Worm (Caenorhabditis elegans): Measurements from ENCODE around the gene ZC317.2.

Gene ZC317.2

DNA sequence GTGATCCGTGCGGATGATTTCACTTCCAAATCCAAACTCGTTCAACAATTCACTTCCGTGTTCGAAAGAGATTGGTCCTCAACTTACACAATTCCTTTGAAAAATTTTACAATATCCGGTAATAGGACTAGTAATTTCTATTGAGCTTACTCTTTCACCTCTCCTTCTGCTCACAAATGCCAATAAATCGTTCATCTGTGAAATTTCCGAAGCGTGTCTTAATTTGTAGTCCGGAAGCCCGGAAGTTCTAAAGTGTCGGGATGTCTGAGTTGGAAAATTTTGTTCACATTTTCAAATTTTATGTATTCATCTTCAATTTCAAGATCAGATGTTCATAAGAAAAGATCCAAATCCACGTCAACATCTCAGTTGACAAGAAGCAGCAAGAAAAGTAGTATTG is 33.5 kb downstream of the ZC317.2 start, which contains the start of gene T05C3.2:
TSS of gene T05C3.2 (plus strand) at position 301 of the 400 bp plus-strand sequence.
- TF ChIP-seq ceh-82 (tag; optimal IDR thresholded peaks at IDR 0.05) (no peak), jun-1 (tag; optimal IDR thresholded peaks at IDR 0.05) (no peak), egl-5 (tag; optimal IDR thresholded peaks at IDR 0.05) (no peak), sea-2 (GFP tag; optimal IDR thresholded peaks at IDR 0.05) (no peak), ceh-16 (tag; optimal IDR thresholded peaks at IDR 0.05) (no peak), R02D3.7 (tag; optimal IDR thresholded peaks at IDR 0.05) (no peak), ZK546.5 (tag; optimal IDR thresholded peaks at IDR 0.05) (no peak), tbx-2 (tag; optimal IDR thresholded peaks at IDR 0.05) (no peak), egl-27 (tag; optimal IDR thresholded peaks at IDR 0.05) (no peak), lin-39 (tag; optimal IDR thresholded peaks at IDR 0.05) (no peak), nhr-23 (tag; optimal IDR thresholded peaks at IDR 0.05) (no peak), elt-2 (tag; optimal IDR thresholded peaks at IDR 0.05) (no peak), snpc-4 (tag; optimal IDR thresholded peaks at IDR 0.05) (no peak), nhr-25 (tag; optimal IDR thresholded peaks at IDR 0.05) (no peak), nhr-11 (tag; optimal IDR thresholded peaks at IDR 0.05) (no peak), elt-3 (tag; optimal IDR thresholded peaks at IDR 0.05) (no peak), pha-4 (tag; optimal IDR thresholded peaks at IDR 0.05) (no peak), unc-39 (tag; optimal IDR thresholded peaks at IDR 0.05) (no peak), mdl-1 (tag; optimal IDR thresholded peaks at IDR 0.05) (no peak), nhr-77 (tag; optimal IDR thresholded peaks at IDR 0.05) (no peak)

DNA sequence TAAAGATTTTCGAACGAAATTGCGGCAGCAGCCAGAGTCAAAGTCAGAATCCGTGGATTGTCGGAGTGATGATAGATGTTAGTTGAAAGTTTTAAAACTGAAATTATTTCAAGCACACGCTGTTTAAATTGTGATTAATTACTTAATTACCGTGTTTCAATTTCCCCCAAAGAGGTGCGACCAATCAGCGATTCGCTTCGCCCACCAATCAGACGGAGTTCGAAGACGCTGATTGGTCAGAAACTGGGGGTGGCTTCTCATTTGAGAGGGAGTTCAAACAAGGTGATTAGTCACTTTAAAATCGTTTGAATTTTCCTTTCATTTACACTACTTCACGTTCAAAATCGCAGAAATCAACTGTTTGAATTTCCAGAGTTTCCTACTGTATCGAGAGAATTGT is 39.6 kb downstream of the ZC317.2 start:
- TF ChIP-seq ztf-4 (tag; optimal IDR thresholded peaks at IDR 0.05) (no peak), nfya-1 (tag; optimal IDR thresholded peaks at IDR 0.05; ENCODE audit: insufficient read depth) (peak; percentile 50)

DNA sequence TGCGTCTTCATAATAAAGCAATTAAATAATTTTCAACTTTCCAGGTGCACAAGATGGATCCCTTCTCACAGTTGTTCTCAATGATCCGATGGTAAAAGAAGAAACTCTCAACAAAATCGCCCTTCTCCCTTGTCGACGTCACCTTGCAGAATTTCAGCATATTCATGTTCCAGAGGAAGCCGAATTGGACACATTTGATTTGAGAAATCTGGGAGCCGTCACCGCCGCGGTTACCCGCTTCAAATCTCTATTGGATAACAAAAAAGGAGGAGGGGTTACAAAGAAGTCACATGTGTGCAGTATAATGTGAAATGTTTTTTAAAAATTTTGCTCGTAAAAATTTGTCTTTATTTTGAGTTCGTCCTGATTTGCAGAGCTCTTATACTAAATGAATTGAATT is 42.8 kb downstream of the ZC317.2 start:
- TF ChIP-seq R02D3.7 (tag; optimal IDR thresholded peaks at IDR 0.05) (no peak), nhr-28 (tag; optimal IDR thresholded peaks at IDR 0.05) (no peak), egl-5 (tag; optimal IDR thresholded peaks at IDR 0.05) (no peak), unc-62 (GFP tag; optimal IDR thresholded peaks at IDR 0.05) (no peak), ama-1 (optimal IDR thresholded peaks at IDR 0.05) (peak; percentile 66), elt-2 (tag; optimal IDR thresholded peaks at IDR 0.05) (peak; percentile 18)

DNA sequence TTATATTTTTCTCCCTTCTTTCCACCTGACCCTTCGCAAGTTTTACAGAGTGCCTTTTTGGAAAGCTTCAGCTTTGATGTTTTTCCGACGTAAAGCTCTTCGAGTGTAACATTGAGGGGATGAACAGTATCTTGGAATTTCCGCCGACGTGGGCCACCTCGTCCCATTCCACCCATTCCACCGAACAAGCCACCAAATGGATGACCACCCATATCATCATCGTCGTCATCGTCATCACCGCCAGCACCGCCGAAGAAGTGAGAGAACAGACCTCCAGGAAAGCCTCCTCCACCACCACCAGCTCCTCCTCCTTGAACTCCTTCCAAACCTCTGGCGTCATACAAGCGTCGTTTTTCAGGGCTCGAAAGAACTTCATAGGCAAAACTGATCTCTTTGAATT is 44.4 kb downstream of the ZC317.2 start:
- TF ChIP-seq aly-2 (tag; optimal IDR thresholded peaks at IDR 0.05) (no peak), sea-2 (GFP tag; optimal IDR thresholded peaks at IDR 0.05) (no peak), ztf-11 (tag; optimal IDR thresholded peaks at IDR 0.05) (no peak), mdl-1 (tag; optimal IDR thresholded peaks at IDR 0.05) (no peak), R02D3.7 (tag; optimal IDR thresholded peaks at IDR 0.05) (no peak), egl-5 (tag; optimal IDR thresholded peaks at IDR 0.05) (no peak)

DNA sequence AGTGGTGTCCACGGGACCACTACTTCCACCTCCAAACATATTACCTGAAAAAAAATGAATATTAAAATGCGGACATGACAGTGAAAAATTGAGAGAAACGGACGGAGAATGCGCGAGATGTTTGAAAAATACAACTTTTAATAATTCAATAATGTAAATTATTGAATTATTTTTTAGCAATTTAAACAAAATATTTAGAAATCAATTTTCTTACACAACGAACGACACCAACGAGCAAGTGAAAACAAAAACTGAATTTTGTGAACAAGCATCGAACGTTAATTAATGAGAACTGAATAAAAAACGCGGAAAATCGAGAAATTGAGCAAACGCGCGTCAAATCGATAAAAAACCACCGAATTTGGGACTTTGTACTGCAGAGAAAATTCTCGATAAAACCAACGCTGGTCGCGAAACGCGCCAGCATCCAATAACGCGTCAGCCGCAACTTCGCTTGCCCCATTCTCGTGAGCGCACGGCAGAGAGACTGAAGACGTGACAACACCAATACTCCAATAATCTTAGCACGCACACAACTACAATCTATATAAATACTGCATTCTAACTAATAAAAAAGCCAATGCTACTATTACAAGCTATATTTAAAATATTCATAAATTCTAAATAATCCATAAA is 45.0 kb downstream of the ZC317.2 start, which contains the start of the genes dnj-19 and nhr-47:
TSS of gene dnj-19 (minus strand) at position 51 of the 636 bp plus-strand sequence.
TSS of gene nhr-47 (plus strand) at position 447 of the 636 bp plus-strand sequence.
- no peak for TF ChIP-seq aly-2 (tag; optimal IDR thresholded peaks at IDR 0.05)
- peak; percentile 82 for TF ChIP-seq hmg-11 (tag; optimal IDR thresholded peaks at IDR 0.05)
- no peak for TF ChIP-seq ZK546.5 (tag; optimal IDR thresholded peaks at IDR 0.05)
- no peak for TF ChIP-seq elt-3 (tag; optimal IDR thresholded peaks at IDR 0.05)
- TF ChIP-seq unc-62 (GFP tag; optimal IDR thresholded peaks at IDR 0.05), result no peak
- peak; percentile 21 for TF ChIP-seq nhr-77 (tag; optimal IDR thresholded peaks at IDR 0.05)
- TF ChIP-seq unc-39 (tag; optimal IDR thresholded peaks at IDR 0.05), result no peak
- no peak for TF ChIP-seq ceh-16 (tag; optimal IDR thresholded peaks at IDR 0.05)
- peak; percentile 80 for TF ChIP-seq elt-2 (tag; optimal IDR thresholded peaks at IDR 0.05)
- TF ChIP-seq egl-27 (tag; optimal IDR thresholded peaks at IDR 0.05), result peak; percentile 48
- peak; percentile 91 for TF ChIP-seq jun-1 (tag; optimal IDR thresholded peaks at IDR 0.05)
- peak; percentile 93 for TF ChIP-seq lsy-12 (tag; optimal IDR thresholded peaks at IDR 0.05)
- peak; percentile 86 for TF ChIP-seq snpc-4 (tag; optimal IDR thresholded peaks at IDR 0.05)
- TF ChIP-seq mml-1 (tag; optimal IDR thresholded peaks at IDR 0.05), result no peak
- TF ChIP-seq ama-1 (optimal IDR thresholded peaks at IDR 0.05), result peak; percentile 68
- TF ChIP-seq lin-39 (tag; optimal IDR thresholded peaks at IDR 0.05), result peak; percentile 92
- TF ChIP-seq mdl-1 (tag; optimal IDR thresholded peaks at IDR 0.05), result peak; percentile 24
- peak; percentile 90 for TF ChIP-seq tbx-2 (tag; optimal IDR thresholded peaks at IDR 0.05)
- TF ChIP-seq ceh-28 (tag; optimal IDR thresholded peaks at IDR 0.05), result peak; percentile 87
- TF ChIP-seq lin-15B (tag; optimal IDR thresholded peaks at IDR 0.05), result peak; percentile 84
- peak; percentile 91 for TF ChIP-seq nhr-23 (tag; optimal IDR thresholded peaks at IDR 0.05)
- peak; percentile 21 for TF ChIP-seq elt-1 (tag; optimal IDR thresholded peaks at IDR 0.05)
- peak; percentile 89 for TF ChIP-seq nfya-1 (tag; optimal IDR thresholded peaks at IDR 0.05; ENCODE audit: insufficient read depth)
- TF ChIP-seq skn-1 (tag; optimal IDR thresholded peaks at IDR 0.05), result peak; percentile 85
- peak; percentile 70 for TF ChIP-seq R02D3.7 (tag; optimal IDR thresholded peaks at IDR 0.05)
- TF ChIP-seq egl-5 (tag; optimal IDR thresholded peaks at IDR 0.05), result peak; percentile 42
- peak; percentile 85 for TF ChIP-seq pha-4 (tag; optimal IDR thresholded peaks at IDR 0.05)
- no peak for TF ChIP-seq nhr-237 (tag; optimal IDR thresholded peaks at IDR 0.05)
- TF ChIP-seq nhr-25 (tag; optimal IDR thresholded peaks at IDR 0.05), result peak; percentile 92
- TF ChIP-seq fkh-10 (GFP tag; optimal IDR thresholded peaks at IDR 0.05), result peak; percentile 56
- no peak for TF ChIP-seq nhr-76 (tag; optimal IDR thresholded peaks at IDR 0.05)
- no peak for TF ChIP-seq fkh-2 (tag; optimal IDR thresholded peaks at IDR 0.05)
- TF ChIP-seq ceh-82 (tag; optimal IDR thresholded peaks at IDR 0.05), result peak; percentile 66
- no peak for TF ChIP-seq ztf-11 (tag; optimal IDR thresholded peaks at IDR 0.05)
- peak; percentile 87 for TF ChIP-seq nhr-43 (tag; optimal IDR thresholded peaks at IDR 0.05; ENCODE audit: poor library complexity, severe bottlenecking)
- TF ChIP-seq nhr-28 (tag; optimal IDR thresholded peaks at IDR 0.05), result no peak
- peak; percentile 59 for TF ChIP-seq ztf-4 (tag; optimal IDR thresholded peaks at IDR 0.05)

Data from whole organism, L3 larva.